Worm (Caenorhabditis elegans) whole organism, L3 larva: ENCODE results near the gene ddb-1.

Experiments
- egl-5 ChIP-seq: fragments of 150-350 bp; optimal IDR thresholded peaks from 2 replicates; lab custom pipeline; 2017; ENCODE audit warnings: missing biosample characterization, missing genetic modification reagents, missing genetic modification characterization, inconsistent platforms
- elt-2 ChIP-seq: sonication (generic microtip); optimal IDR thresholded peaks from 2 replicates; lab custom pipeline; 2016; ENCODE audit warnings: missing genetic modification reagents, mild to moderate bottlenecking, missing genetic modification characterization, missing compliant biosample characterization
- nhr-237 ChIP-seq: fragments of 150-350 bp; optimal IDR thresholded peaks from 2 replicates; lab custom pipeline; 2014; ENCODE audit warnings: missing biosample characterization, missing genetic modification characterization
- nhr-28 ChIP-seq: fragments of 150-350 bp; optimal IDR thresholded peaks from 2 replicates; lab custom pipeline; 2014; ENCODE audit warnings: missing biosample characterization, missing genetic modification characterization
- ztf-11 ChIP-seq: fragments of 150-350 bp; optimal IDR thresholded peaks from 2 replicates; lab custom pipeline; 2014; ENCODE audit warnings: missing biosample characterization, missing genetic modification characterization

DNA sequence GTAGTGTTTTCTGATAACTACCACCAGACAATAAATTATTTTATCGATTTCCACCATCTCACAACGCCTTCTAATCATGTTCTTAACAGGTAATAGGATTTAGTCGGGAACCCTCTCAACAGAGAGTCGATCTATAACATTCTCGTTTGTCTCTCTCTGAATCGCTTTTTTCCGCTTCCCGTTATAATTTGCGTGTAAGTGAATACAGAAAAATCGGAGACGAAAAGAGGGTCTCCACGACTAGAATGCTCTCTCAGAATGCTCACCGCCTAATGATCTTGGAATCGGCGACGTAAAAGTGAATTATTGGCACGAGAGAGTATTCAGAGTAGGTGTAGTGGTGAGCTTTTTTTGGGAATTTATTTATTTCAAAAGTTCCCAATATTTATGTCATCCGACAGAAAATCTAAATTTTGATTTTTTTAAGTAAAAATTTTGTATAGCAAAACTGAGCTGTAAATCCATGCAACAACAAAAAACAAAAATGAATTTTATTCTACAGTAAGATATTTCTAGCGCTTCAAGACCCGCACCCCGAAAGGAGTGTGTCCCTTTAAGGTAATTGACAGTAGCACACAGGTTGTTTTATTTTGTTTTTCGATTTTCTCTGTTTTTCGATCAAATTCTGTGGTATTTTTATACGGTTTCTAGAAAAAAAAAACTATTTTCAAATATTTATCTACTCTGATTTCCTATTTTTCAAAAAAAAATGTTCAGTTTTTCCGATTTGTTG, 5.9 kb upstream of the ddb-1 start:
- TF ChIP-seq nhr-28 (tag; lab: Kevin White, UChicago) (no peak), egl-5 (tag; lab: Kevin White, UChicago) (no peak), nhr-237 (no peak), ztf-11 (tag; lab: Kevin White, UChicago) (no peak), elt-2 (tag; lab: Kevin White, UChicago) (no peak)
